Worm (Caenorhabditis elegans) whole organism, L4 larva: ENCODE data around the gene R10E11.9.

Source experiments
- D1046.2 ChIP-seq: fragments of 200-800 bp; sonication (Bioruptor generic); IDR thresholded peaks from 2 replicates; pipeline ENCODE4 v1.3.6; 2022; ENCODE audit warnings: missing genetic modification characterization, missing compliant biosample characterization
- F10B5.3 ChIP-seq: sonication (generic microtip); optimal IDR thresholded peaks from 2 replicates; lab custom pipeline; 2016; ENCODE audit warnings: mild to moderate bottlenecking, missing genetic modification characterization, missing compliant biosample characterization
- R02D3.7 ChIP-seq: fragments of 150-350 bp; sonication (generic microtip); optimal IDR thresholded peaks from 3 replicates; lab custom pipeline; 2014; ENCODE audit warnings: missing biosample characterization, missing genetic modification characterization
- T20F7.1 ChIP-seq: fragments of 200-800 bp; sonication (Bioruptor generic); optimal IDR thresholded peaks from 2 replicates; lab custom pipeline; 2018; ENCODE audit warnings: mild to moderate bottlenecking, missing genetic modification characterization, missing compliant biosample characterization
- T26A8.4 ChIP-seq: fragments of 200-800 bp; sonication (Bioruptor generic); IDR thresholded peaks from 2 replicates; pipeline ENCODE4 v1.3.6; 2022; ENCODE audit warnings: missing genetic modification characterization, missing compliant biosample characterization
- Y105C5A.15 ChIP-seq: fragments of 200-800 bp; sonication (Bioruptor generic); IDR thresholded peaks from 2 replicates; pipeline ENCODE4 v1.3.6; 2022; ENCODE audit warnings: missing genetic modification characterization, missing compliant biosample characterization
- Y5F2A.4 ChIP-seq: fragments of 200-800 bp; sonication (Bioruptor generic); optimal IDR thresholded peaks from 2 replicates; lab custom pipeline; 2018; ENCODE audit warnings: mild to moderate bottlenecking, missing genetic modification characterization, missing compliant biosample characterization
- Y75B8A.6 ChIP-seq: fragments of 200-800 bp; sonication (Bioruptor generic); IDR thresholded peaks from 2 replicates; pipeline ENCODE4 v1.3.6; 2022; ENCODE audit warnings: missing genetic modification reagents, missing genetic modification characterization, missing compliant biosample characterization
- ZK337.2 ChIP-seq: fragments of 200-800 bp; sonication (Bioruptor generic); IDR thresholded peaks from 2 replicates; pipeline ENCODE4 v1.3.6; 2022; ENCODE audit warnings: missing genetic modification reagents, missing genetic modification characterization, missing compliant biosample characterization
- ZK546.5 ChIP-seq, 2 experiments: sonication (generic microtip); optimal IDR thresholded peaks; 2 replicates each; lab custom pipeline; 2017; ENCODE audit warnings: missing biosample characterization in 2 of 2, missing genetic modification characterization in 2 of 2
- ama-1 ChIP-seq: fragments of 150-350 bp; optimal IDR thresholded peaks from 2 replicates; lab custom pipeline; 2014; ENCODE audit warnings: inconsistent platforms, mixed read lengths
- arid-1 ChIP-seq: fragments of 200-800 bp; sonication (Bioruptor generic); conservative IDR thresholded peaks from 2 replicates; pipeline ENCODE4 v1.3.6; 2022; ENCODE audit warnings: missing genetic modification reagents, missing genetic modification characterization, missing compliant biosample characterization
- ceh-28 ChIP-seq: fragments of 150-350 bp; optimal IDR thresholded peaks from 2 replicates; lab custom pipeline; 2014; ENCODE audit warnings: missing biosample characterization, missing genetic modification reagents, missing genetic modification characterization
- ceh-32 ChIP-seq: sonication (generic microtip); optimal IDR thresholded peaks from 2 replicates; lab custom pipeline; 2016; ENCODE audit warnings: mild to moderate bottlenecking, missing genetic modification characterization, missing compliant biosample characterization; ENCODE audit not compliant: poor library complexity
- ceh-44 ChIP-seq: fragments of 200-800 bp; sonication (Bioruptor generic); IDR thresholded peaks from 2 replicates; pipeline ENCODE4 v1.3.6; 2022; ENCODE audit warnings: missing genetic modification reagents, missing genetic modification characterization, missing compliant biosample characterization
- ces-1 ChIP-seq: fragments of 150-350 bp; sonication (generic microtip); optimal IDR thresholded peaks from 4 replicates; lab custom pipeline; 2014; ENCODE audit warnings: missing biosample characterization, missing genetic modification reagents, missing genetic modification characterization
- cey-2 ChIP-seq: sonication (generic microtip); optimal IDR thresholded peaks from 3 replicates; lab custom pipeline; 2017; ENCODE audit warnings: missing genetic modification characterization, mild to moderate bottlenecking, missing compliant biosample characterization, antibody characterized with exemption, borderline replicate concordance; ENCODE audit not compliant: insufficient read depth
- ctbp-1 ChIP-seq: fragments of 200-800 bp; sonication (Bioruptor generic); IDR thresholded peaks from 2 replicates; pipeline ENCODE4 v1.3.6; 2022; ENCODE audit warnings: missing genetic modification reagents, missing genetic modification characterization, missing compliant biosample characterization
- daf-19 ChIP-seq: fragments of 200-800 bp; sonication (Bioruptor generic); conservative IDR thresholded peaks from 2 replicates; pipeline ENCODE4 v1.3.6; 2022; ENCODE audit warnings: missing genetic modification characterization, missing compliant biosample characterization
- daf-8 ChIP-seq: fragments of 200-800 bp; sonication (Bioruptor generic); IDR thresholded peaks from 2 replicates; pipeline ENCODE4 v1.3.6; 2022; ENCODE audit warnings: missing genetic modification characterization, missing compliant biosample characterization
- dve-1 ChIP-seq: sonication (generic microtip); optimal IDR thresholded peaks from 2 replicates; lab custom pipeline; 2017; ENCODE audit warnings: antibody characterized with exemption, mild to moderate bottlenecking, missing genetic modification characterization, missing compliant biosample characterization; ENCODE audit not compliant: insufficient read depth
- egl-27 ChIP-seq: sonication (generic microtip); optimal IDR thresholded peaks from 3 replicates; lab custom pipeline; 2017; ENCODE audit warnings: missing biosample characterization, missing genetic modification reagents, missing genetic modification characterization
- egl-43 ChIP-seq: fragments of 200-800 bp; sonication (Bioruptor generic); IDR thresholded peaks from 2 replicates; pipeline ENCODE4 v1.3.6; 2022; ENCODE audit warnings: missing genetic modification reagents, missing genetic modification characterization, missing compliant biosample characterization
- hif-1 ChIP-seq, 2 experiments: sonication (generic microtip); optimal IDR thresholded peaks; 2 replicates each; lab custom pipeline; 2016 to 2017; ENCODE audit warnings: missing compliant biosample characterization in 2 of 2, missing genetic modification characterization in 2 of 2, missing genetic modification reagents in 2 of 2, missing genotype in 2 of 2, mild to moderate bottlenecking in 1 of 2
- hlh-11 ChIP-seq: fragments of 200-800 bp; sonication (Bioruptor generic); optimal IDR thresholded peaks from 2 replicates; lab custom pipeline; 2018; ENCODE audit warnings: mild to moderate bottlenecking, missing genetic modification characterization, missing compliant biosample characterization
- jun-1 ChIP-seq: fragments of 150-350 bp; optimal IDR thresholded peaks from 2 replicates; lab custom pipeline; 2014; ENCODE audit warnings: missing biosample characterization, missing genetic modification reagents, missing genetic modification characterization
- madf-5 ChIP-seq, 2 experiments: fragments of 200-800 bp; sonication (Bioruptor generic); IDR thresholded peaks; 2 replicates each; pipeline ENCODE4 v1.3.6; 2022; ENCODE audit warnings: missing compliant biosample characterization in 2 of 2, missing genetic modification characterization in 2 of 2
- madf-9 ChIP-seq: fragments of 200-800 bp; sonication (Bioruptor generic); conservative IDR thresholded peaks from 2 replicates; pipeline ENCODE4 v1.3.6; 2022; ENCODE audit warnings: missing genetic modification reagents, missing genetic modification characterization, missing compliant biosample characterization
- mdl-1 ChIP-seq, 2 experiments: fragments of 150-350 bp in 1 of 2; sonication (generic microtip) in 1 of 2; optimal IDR thresholded peaks; 2 replicates each; lab custom pipeline; 2014 to 2017; ENCODE audit warnings: missing biosample characterization in 2 of 2, missing genetic modification characterization in 2 of 2
- nhr-11 ChIP-seq: fragments of 150-350 bp; optimal IDR thresholded peaks from 2 replicates; lab custom pipeline; 2014; ENCODE audit warnings: missing biosample characterization, missing genetic modification characterization
- nhr-111 ChIP-seq: fragments of 200-800 bp; sonication (Bioruptor generic); optimal IDR thresholded peaks from 2 replicates; lab custom pipeline; 2018; ENCODE audit warnings: mild to moderate bottlenecking, missing genetic modification characterization, missing compliant biosample characterization
- nhr-237 ChIP-seq: sonication (generic microtip); optimal IDR thresholded peaks from 2 replicates; lab custom pipeline; 2017; ENCODE audit warnings: missing biosample characterization, missing genetic modification characterization
- nhr-48 ChIP-seq: sonication (generic microtip); optimal IDR thresholded peaks from 2 replicates; lab custom pipeline; 2016; ENCODE audit warnings: mild to moderate bottlenecking, missing genetic modification characterization, missing compliant biosample characterization
- nhr-6 ChIP-seq: fragments of 150-350 bp; optimal IDR thresholded peaks from 2 replicates; lab custom pipeline; 2014; ENCODE audit warnings: missing biosample characterization, missing genetic modification characterization
- nhr-76 ChIP-seq: fragments of 150-350 bp; optimal IDR thresholded peaks from 2 replicates; lab custom pipeline; 2014; ENCODE audit warnings: missing biosample characterization, missing genetic modification characterization
- nhr-77 ChIP-seq: fragments of 150-350 bp; optimal IDR thresholded peaks from 2 replicates; lab custom pipeline; 2014; ENCODE audit warnings: missing biosample characterization, missing genetic modification characterization
- pha-4 ChIP-seq, 2 experiments: fragments of 150-350 bp in 1 of 2; fragments of 200-800 bp in 1 of 2; sonication (Bioruptor generic) in 1 of 2; IDR thresholded peaks in 1 of 2; optimal IDR thresholded peaks in 1 of 2; 2 replicates each; pipeline versions ENCODE4 v1.3.6 to Lab custom; 2014 to 2022; ENCODE audit warnings: missing genetic modification characterization in 2 of 2, missing genetic modification reagents in 2 of 2, missing biosample characterization in 1 of 2, missing compliant biosample characterization in 1 of 2
- php-3 ChIP-seq: fragments of 200-800 bp; sonication (Bioruptor generic); IDR thresholded peaks from 2 replicates; pipeline ENCODE4 v1.3.6; 2022; ENCODE audit warnings: missing genetic modification reagents, missing genetic modification characterization, missing compliant biosample characterization
- pqm-1 ChIP-seq: sonication (generic microtip); optimal IDR thresholded peaks from 2 replicates; lab custom pipeline; 2017; ENCODE audit warnings: missing biosample characterization, missing genetic modification characterization
- saeg-2 ChIP-seq: fragments of 200-800 bp; sonication (Bioruptor generic); IDR thresholded peaks from 2 replicates; pipeline ENCODE4 v1.3.6; 2022; ENCODE audit warnings: missing genetic modification reagents, missing genetic modification characterization, missing compliant biosample characterization
- set-16 ChIP-seq: fragments of 200-800 bp; sonication (Bioruptor generic); IDR thresholded peaks from 2 replicates; pipeline ENCODE4 v1.3.6; 2022; ENCODE audit warnings: missing genetic modification reagents, missing genetic modification characterization, missing compliant biosample characterization
- skn-1 ChIP-seq: fragments of 150-350 bp; optimal IDR thresholded peaks from 2 replicates; lab custom pipeline; 2014; ENCODE audit warnings: missing biosample characterization, missing genetic modification characterization
- spr-1 ChIP-seq: sonication (generic microtip); optimal IDR thresholded peaks from 2 replicates; lab custom pipeline; 2016; ENCODE audit warnings: mild to moderate bottlenecking, missing genetic modification characterization, missing compliant biosample characterization
- spr-3 ChIP-seq: fragments of 200-800 bp; sonication (Bioruptor generic); optimal IDR thresholded peaks from 2 replicates; lab custom pipeline; 2018; ENCODE audit warnings: mild to moderate bottlenecking, missing genetic modification characterization, missing compliant biosample characterization
- unc-62 ChIP-seq, 3 experiments: fragments of 150-350 bp in 1 of 3; sonication (generic microtip); optimal IDR thresholded peaks in 2 of 3; peaks in 1 of 3; 1 replicate in 1 of 3; 2 replicates in 2 of 3; lab custom pipeline; 2014 to 2017; ENCODE audit warnings: missing biosample characterization in 3 of 3, missing genetic modification characterization in 3 of 3, missing genetic modification reagents in 3 of 3, missing genotype in 1 of 3
- vab-7 ChIP-seq: fragments of 200-800 bp; sonication (Bioruptor generic); IDR thresholded peaks from 2 replicates; pipeline ENCODE4 v1.3.6; 2022; ENCODE audit warnings: missing genetic modification reagents, missing genetic modification characterization, missing compliant biosample characterization
- zag-1 ChIP-seq: fragments of 150-350 bp; optimal IDR thresholded peaks from 2 replicates; lab custom pipeline; 2014; ENCODE audit warnings: missing biosample characterization, missing genetic modification characterization
- zfp-2 ChIP-seq: sonication (generic microtip); optimal IDR thresholded peaks from 2 replicates; lab custom pipeline; 2016; ENCODE audit warnings: mild to moderate bottlenecking, missing genetic modification characterization, missing compliant biosample characterization
- zip-11 ChIP-seq: fragments of 200-800 bp; sonication (Bioruptor generic); IDR thresholded peaks from 2 replicates; pipeline ENCODE4 v1.3.6; 2022; ENCODE audit warnings: missing genetic modification characterization, missing compliant biosample characterization

R10E11.9 gene

ce11 chrIII:9765465-9765900 lies 28.0 kb downstream of the R10E11.9 start (continued):
- TF ChIP-seq ceh-32 (tag; lab: Kevin White, UChicago) = peak; percentile 75
- peak; percentile 95 for TF ChIP-seq ama-1 (lab: Kevin White, UChicago)
- peak; percentile 99 for TF ChIP-seq T26A8.4 (GFP tag; lab: Robert Waterston, UW)
- peak; percentile 77; the same call in 1 of the 2 replicates for TF ChIP-seq ceh-44
- TF ChIP-seq set-16 (GFP tag; lab: Robert Waterston, UW) = peak; percentile 91
- TF ChIP-seq Y75B8A.6 (GFP tag; lab: Robert Waterston, UW) = peak; percentile 95
- TF ChIP-seq Y5F2A.4 = peak; percentile 92
- TF ChIP-seq zip-11 = peak; percentile 48; the same call in 1 of the 2 replicates
- peak; percentile 92 for TF ChIP-seq T20F7.1 (GFP tag; lab: Kevin White, UChicago)
- TF ChIP-seq nhr-11 (tag; lab: Kevin White, UChicago) = peak; percentile 99
- TF ChIP-seq nhr-76 (tag; lab: Kevin White, UChicago) = peak; percentile 74
- TF ChIP-seq D1046.2 (GFP tag; lab: Robert Waterston, UW) = peak; percentile 93
- TF ChIP-seq nhr-48 (tag; lab: Kevin White, UChicago) = peak; percentile 96
- TF ChIP-seq spr-3 = peak; percentile 98
- peak; percentile 92 for TF ChIP-seq zfp-2 (tag; lab: Kevin White, UChicago)
- peak; percentile 96 for TF ChIP-seq php-3
- 0 out of 2 replicates have a peak, but pooled peaks have one; percentile 51 for TF ChIP-seq daf-8
- peak; percentile 71 for TF ChIP-seq skn-1
- TF ChIP-seq jun-1 (tag; lab: Kevin White, UChicago) = peak; percentile 95
- peak; percentile 97 for TF ChIP-seq arid-1 (GFP tag; lab: Robert Waterston, UW)
- TF ChIP-seq madf-5 (GFP tag; IDR thresholded peaks at IDR 0.05; lab: Robert Waterston, UW) = peak; percentile 80 to 90; a peak in 2 of 4 replicates
- no peak for TF ChIP-seq ceh-28 (tag; lab: Kevin White, UChicago)
- TF ChIP-seq daf-19 = peak; percentile 83
- TF ChIP-seq nhr-6 (tag; lab: Kevin White, UChicago) = peak; percentile 96
- TF ChIP-seq pha-4 (GFP tag; IDR thresholded peaks at IDR 0.05; lab: Robert Waterston, UW) = peak; percentile 98
- TF ChIP-seq pha-4 (tag; optimal IDR thresholded peaks at IDR 0.05; lab: Kevin White, UChicago) = no peak
- peak; percentile 33 for TF ChIP-seq pqm-1 (tag; lab: Kevin White, UChicago)
- peak; percentile 98 for TF ChIP-seq egl-43 (GFP tag; lab: Robert Waterston, UW)
- TF ChIP-seq ces-1 (GFP tag; lab: Kevin White, UChicago) = no peak
- TF ChIP-seq Y105C5A.15 (GFP tag; lab: Robert Waterston, UW) = peak; percentile 96
- TF ChIP-seq saeg-2 (GFP tag; lab: Robert Waterston, UW) = peak; percentile 99
- TF ChIP-seq F10B5.3 (tag; lab: Kevin White, UChicago) = peak; percentile 91
- TF ChIP-seq dve-1 (tag; lab: Kevin White, UChicago) = peak; percentile 99
- peak; percentile 19 for TF ChIP-seq egl-27 (tag; lab: Kevin White, UChicago)
- TF ChIP-seq spr-1 (tag; lab: Kevin White, UChicago) = peak; percentile 95
- peak; percentile 97 to 99 for TF ChIP-seq mdl-1 (tag; optimal IDR thresholded peaks at IDR 0.05; lab: Kevin White, UChicago)
- TF ChIP-seq nhr-237 (tag; lab: Kevin White, UChicago) = peak; percentile 37
- TF ChIP-seq ZK337.2 (GFP tag; lab: Robert Waterston, UW) = peak; percentile 78; the same call in 1 of the 2 replicates
- TF ChIP-seq unc-62 (GFP tag; optimal IDR thresholded peaks at IDR 0.05 in 1 of 2; lab: Kevin White, UChicago) = peak in 1 of 2 experiments; percentile 100
- no peak for TF ChIP-seq unc-62 (tag; optimal IDR thresholded peaks at IDR 0.05; lab: Kevin White, UChicago)
- no peak for TF ChIP-seq R02D3.7 (tag; lab: Kevin White, UChicago)
- TF ChIP-seq cey-2 (tag; lab: Kevin White, UChicago) = peak; percentile 83
- peak; percentile 98 for TF ChIP-seq ctbp-1 (GFP tag; lab: Robert Waterston, UW)
- peak; percentile 92 for TF ChIP-seq madf-9
- TF ChIP-seq vab-7 (GFP tag; lab: Robert Waterston, UW) = peak; percentile 89
- peak; percentile 97 for TF ChIP-seq nhr-77
- peak; percentile 80 for TF ChIP-seq zag-1 (tag; lab: Kevin White, UChicago)
- TF ChIP-seq ZK546.5 (tag; optimal IDR thresholded peaks at IDR 0.05; lab: Kevin White, UChicago) = peak; percentile 24 to 87
- peak; percentile 99 for TF ChIP-seq nhr-111 (GFP tag; lab: Kevin White, UChicago)
- peak; percentile 100 for TF ChIP-seq hlh-11 (tag; lab: Kevin White, UChicago)
- TF ChIP-seq hif-1 (tag; optimal IDR thresholded peaks at IDR 0.05; lab: Kevin White, UChicago) = peak; percentile 81 to 96
